Fruit fly (Drosophila melanogaster) whole organism, wandering third instar larva: ENCODE measurements around the gene CG17121.

Source experiments
- Abd-B ChIP-seq: fragments of >200 bp; optimal IDR thresholded peaks from 2 replicates; lab custom pipeline; 2017; ENCODE audit warnings: missing biosample characterization, missing genetic modification characterization
- CG9705 ChIP-seq: fragments of 200-800 bp; sonication (Bioruptor generic); optimal IDR thresholded peaks from 2 replicates; lab custom pipeline; 2018; ENCODE audit warnings: missing biosample characterization, mild to moderate bottlenecking, missing genetic modification characterization
- CrebA ChIP-seq: fragments of 200-800 bp; sonication (Bioruptor generic); optimal IDR thresholded peaks from 2 replicates; lab custom pipeline; 2016; ENCODE audit warnings: missing biosample characterization, mild to moderate bottlenecking, missing genetic modification characterization, borderline replicate concordance
- Dfd ChIP-seq: fragments of >200 bp; optimal IDR thresholded peaks from 2 replicates; lab custom pipeline; 2017; ENCODE audit warnings: missing biosample characterization, missing genetic modification characterization
- Hnf4 ChIP-seq: fragments of 200-800 bp; sonication (Bioruptor generic); optimal IDR thresholded peaks from 2 replicates; lab custom pipeline; 2016; ENCODE audit warnings: missing biosample characterization, mild to moderate bottlenecking, missing genetic modification characterization
- dmrt93B ChIP-seq: fragments of 200-800 bp; sonication (Bioruptor generic); optimal IDR thresholded peaks from 2 replicates; lab custom pipeline; 2018; ENCODE audit warnings: missing biosample characterization, mild to moderate bottlenecking, missing genetic modification characterization
- sage ChIP-seq: fragments of 200-800 bp; sonication (Bioruptor generic); optimal IDR thresholded peaks from 2 replicates; lab custom pipeline; 2016; ENCODE audit warnings: missing biosample characterization, mild to moderate bottlenecking, missing genetic modification characterization

DNA sequence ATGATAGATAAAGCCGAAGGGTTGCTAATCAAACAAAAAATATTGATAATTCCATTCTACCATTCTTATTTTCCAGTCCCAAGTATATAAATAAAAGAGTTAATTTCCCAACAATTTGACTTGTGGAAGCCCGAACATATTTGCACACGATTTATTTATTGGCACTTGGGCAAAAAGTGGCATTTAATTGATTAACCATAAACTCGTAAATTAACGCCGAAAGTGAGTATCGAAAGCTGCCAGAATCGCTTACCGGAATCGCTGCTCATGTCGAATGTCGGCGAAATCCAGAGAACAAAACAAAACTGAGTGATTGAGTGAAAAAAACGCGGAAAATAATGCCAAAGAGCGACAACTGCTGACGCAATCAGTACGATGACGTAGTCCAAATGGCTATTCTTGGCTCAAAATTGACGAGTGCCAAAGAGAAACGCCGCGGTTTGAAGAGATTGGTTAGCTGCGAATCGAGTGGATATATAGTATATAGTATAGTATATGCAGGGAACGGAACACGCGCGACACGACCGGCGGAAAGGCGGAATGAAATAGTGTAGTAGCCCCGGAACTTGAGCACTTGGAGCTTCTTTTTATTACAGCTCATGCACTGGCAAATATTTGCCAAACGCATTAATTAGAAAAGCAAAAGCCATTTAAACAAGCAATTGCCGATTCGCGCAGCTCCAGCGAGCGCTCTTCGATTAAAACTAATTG lies 49.9 kb downstream of the CG17121 start, which contains the start of gene Nha2:
- TF ChIP-seq Hnf4 (GFP tag; lab: Kevin White, UChicago) = no peak
- no peak for TF ChIP-seq sage (GFP tag; lab: Kevin White, UChicago)
- TF ChIP-seq dmrt93B (GFP tag; lab: Kevin White, UChicago) = no peak
- TF ChIP-seq Abd-B = no peak
- no peak for TF ChIP-seq CG9705
- no peak for TF ChIP-seq Dfd (GFP tag; lab: Kevin White, UChicago)
- no peak for TF ChIP-seq CrebA (GFP tag; lab: Kevin White, UChicago)
